Worm (Caenorhabditis elegans) whole organism, L4/young adult: ENCODE measurements around the gene Y7A9A.1.

ENCODE experiments used
- dao-5 ChIP-seq: sonication (generic microtip); optimal IDR thresholded peaks from 2 replicates; lab custom pipeline; 2016; ENCODE audit warnings: missing genotype, missing genetic modification characterization, moderate library complexity, missing compliant biosample characterization
- him-1 ChIP-seq: sonication (generic microtip); optimal IDR thresholded peaks from 2 replicates; lab custom pipeline; 2016; ENCODE audit warnings: missing genotype, missing genetic modification reagents, missing genetic modification characterization, missing compliant biosample characterization

- TF ChIP-seq him-1 (tag; lab: Kevin White, UChicago) (no peak), dao-5 (tag; lab: Kevin White, UChicago) (no peak)
Observed at ce11 chrIV:16169443-16170105, 27.2 kb upstream of the Y7A9A.1 start.
